Fruit fly (Drosophila melanogaster): ENCODE results near the gene IP3K2.

IP3K2 gene

dm6 chrX:13302615-13303526, 562 bp upstream of the IP3K2 start:
- TF ChIP-seq otp (GFP tag; IDR thresholded peaks at IDR 0.05): peak; percentile 14; the same call in 1 of the 3 replicates
- TF ChIP-seq abd-A (tag; optimal IDR thresholded peaks at IDR 0.05): peak; percentile 63
- TF ChIP-seq sug (tag; optimal IDR thresholded peaks at IDR 0.05): peak; percentile 84
- TF ChIP-seq Drgx (GFP tag; IDR thresholded peaks at IDR 0.05): peak; percentile 44; the same call in 1 of the 2 replicates
- peak; percentile 69 for TF ChIP-seq CG10321 (GFP tag; IDR thresholded peaks at IDR 0.05)
- peak; percentile 89 for TF ChIP-seq cwo (GFP tag; optimal IDR thresholded peaks at IDR 0.05)
- TF ChIP-seq Six4 (GFP tag; optimal IDR thresholded peaks at IDR 0.05): no peak
- TF ChIP-seq Ravus (GFP tag; IDR thresholded peaks at IDR 0.05): no peak
- peak; percentile 48; the same call in 1 of the 2 replicates for TF ChIP-seq vvl (GFP tag; IDR thresholded peaks at IDR 0.05)
- peak; percentile 69 for TF ChIP-seq Awh (GFP tag; IDR thresholded peaks at IDR 0.05)
- no peak for TF ChIP-seq Mad (GFP tag; optimal IDR thresholded peaks at IDR 0.05)
- peak; percentile 16 for TF ChIP-seq oc (tag; optimal IDR thresholded peaks at IDR 0.05)
- TF ChIP-seq CG7839 (tag; optimal IDR thresholded peaks at IDR 0.05): no peak
- no peak for TF ChIP-seq br (optimal IDR thresholded peaks at IDR 0.05)
- TF ChIP-seq CG4282 (GFP tag; optimal IDR thresholded peaks at IDR 0.05): no peak
- TF ChIP-seq pnt (GFP tag; optimal IDR thresholded peaks at IDR 0.05): no peak
- TF ChIP-seq CG4707 (GFP tag; optimal IDR thresholded peaks at IDR 0.05): peak; percentile 23
- no peak for TF ChIP-seq gce (GFP tag; IDR thresholded peaks at IDR 0.05)
- no peak for TF ChIP-seq Hr39 (optimal IDR thresholded peaks at IDR 0.05)
- TF ChIP-seq Med (GFP tag): peak; percentile 79
- no peak for TF ChIP-seq E2f1 (GFP tag; IDR thresholded peaks at IDR 0.05)
- no peak for TF ChIP-seq grau (tag; optimal IDR thresholded peaks at IDR 0.05)
- TF ChIP-seq psq (GFP tag; optimal IDR thresholded peaks at IDR 0.05): no peak
- no peak for TF ChIP-seq Scr (GFP tag; IDR thresholded peaks at IDR 0.05; ENCODE audit: partially characterized antibody)
- TF ChIP-seq chinmo (GFP tag; IDR thresholded peaks at IDR 0.05; ENCODE audit: partially characterized antibody): peak; percentile 96
- peak; percentile 89 for TF ChIP-seq nom (GFP tag; optimal IDR thresholded peaks at IDR 0.05)
- TF ChIP-seq grn (GFP tag; optimal IDR thresholded peaks at IDR 0.05): peak; percentile 17
- TF ChIP-seq tx (GFP tag; optimal IDR thresholded peaks at IDR 0.05): no peak
- TF ChIP-seq yki (optimal IDR thresholded peaks at IDR 0.05): no peak
- no peak for TF ChIP-seq gsb-n (tag; optimal IDR thresholded peaks at IDR 0.05)
- TF ChIP-seq peb (GFP tag; IDR thresholded peaks at IDR 0.05): no peak
- TF ChIP-seq sna (GFP tag; IDR thresholded peaks at IDR 0.05; ENCODE audit: partially characterized antibody): no peak
- TF ChIP-seq Blimp-1 (GFP tag; optimal IDR thresholded peaks at IDR 0.05): no peak
- no peak for TF ChIP-seq prd (optimal IDR thresholded peaks at IDR 0.05)
- no peak for TF ChIP-seq prd (GFP tag; IDR thresholded peaks at IDR 0.05)
- no peak for TF ChIP-seq CG15514 (GFP tag; optimal IDR thresholded peaks at IDR 0.05)
- TF ChIP-seq CG1832 (GFP tag; optimal IDR thresholded peaks at IDR 0.05): peak; percentile 35
- 0 out of 2 replicates have a peak, but pooled peaks have one; percentile 35 for TF ChIP-seq bbx (GFP tag; IDR thresholded peaks at IDR 0.05; ENCODE audit: partially characterized antibody)
- no peak for TF ChIP-seq CG8924 (tag; optimal IDR thresholded peaks at IDR 0.05)
- no peak for TF ChIP-seq pan (optimal IDR thresholded peaks at IDR 0.05)
- peak in 1 of 2 experiments; percentile 29 for TF ChIP-seq pan (GFP tag; optimal IDR thresholded peaks at IDR 0.05 in 1 of 2, IDR thresholded peaks at IDR 0.05 in 1 of 2)
- TF ChIP-seq BtbVII (GFP tag; optimal IDR thresholded peaks at IDR 0.05): peak; percentile 45
- peak; percentile 96 for TF ChIP-seq sd (tag; optimal IDR thresholded peaks at IDR 0.05)
- TF ChIP-seq lab (GFP tag; optimal IDR thresholded peaks at IDR 0.05): peak; percentile 38
- peak in 1 of 2 experiments; percentile 89 for TF ChIP-seq Hr78 (GFP tag; optimal IDR thresholded peaks at IDR 0.05)
- no peak for TF ChIP-seq tll (GFP tag; optimal IDR thresholded peaks at IDR 0.05)
- no peak for TF ChIP-seq CG8290 (GFP tag; optimal IDR thresholded peaks at IDR 0.05)
- peak in 1 of 2 experiments; percentile 31 for TF ChIP-seq CG8290 (tag; optimal IDR thresholded peaks at IDR 0.05)
- TF ChIP-seq crol (GFP tag; IDR thresholded peaks at IDR 0.05): peak; percentile 99

All from whole organism, embryonic.